Worm (Caenorhabditis elegans): ENCODE measurements around the gene srab-18.

DNA sequence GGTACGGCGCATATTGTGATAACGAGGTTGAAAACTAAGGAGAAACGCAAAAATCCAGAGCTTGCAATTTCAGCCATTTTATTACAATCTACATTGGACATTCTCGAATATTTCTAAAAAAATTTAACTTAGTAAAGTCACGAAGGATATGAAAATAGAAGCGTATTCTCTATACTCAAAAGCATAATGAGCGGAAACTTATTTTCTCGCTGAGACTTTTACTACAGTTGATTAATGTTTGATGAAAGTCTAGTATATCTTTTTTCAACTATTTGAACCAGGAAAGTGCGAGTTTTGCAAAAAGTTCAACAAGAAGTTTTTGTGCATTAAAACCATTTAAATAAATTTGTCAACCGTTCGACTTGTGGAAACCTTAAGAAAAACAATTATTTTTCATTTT is at the start of gene srab-18:
- no peak for TF ChIP-seq ceh-24 (tag; optimal IDR thresholded peaks at IDR 0.05)
- no peak for TF ChIP-seq ahr-1 (tag; optimal IDR thresholded peaks at IDR 0.05)
- TF ChIP-seq fkh-10 (GFP tag; optimal IDR thresholded peaks at IDR 0.05) = no peak
- TF ChIP-seq pha-4 (tag; optimal IDR thresholded peaks at IDR 0.05) = no peak
- no peak for TF ChIP-seq unc-55 (GFP tag; optimal IDR thresholded peaks at IDR 0.05)
- no peak for TF ChIP-seq C38D4.7 (GFP tag; optimal IDR thresholded peaks at IDR 0.05)
- TF ChIP-seq unc-86 (tag; optimal IDR thresholded peaks at IDR 0.05) = no peak
- TF ChIP-seq sox-4 (tag; optimal IDR thresholded peaks at IDR 0.05) = no peak
- TF ChIP-seq nhr-11 (tag; optimal IDR thresholded peaks at IDR 0.05) = no peak
- TF ChIP-seq che-1 (tag; optimal IDR thresholded peaks at IDR 0.05) = no peak
- no peak for TF ChIP-seq madf-2 (tag; optimal IDR thresholded peaks at IDR 0.05)

Measured in whole organism, late embryonic.